Worm (Caenorhabditis elegans): ENCODE results near the gene F58E6.8.

The F58E6.8 gene

DNA sequence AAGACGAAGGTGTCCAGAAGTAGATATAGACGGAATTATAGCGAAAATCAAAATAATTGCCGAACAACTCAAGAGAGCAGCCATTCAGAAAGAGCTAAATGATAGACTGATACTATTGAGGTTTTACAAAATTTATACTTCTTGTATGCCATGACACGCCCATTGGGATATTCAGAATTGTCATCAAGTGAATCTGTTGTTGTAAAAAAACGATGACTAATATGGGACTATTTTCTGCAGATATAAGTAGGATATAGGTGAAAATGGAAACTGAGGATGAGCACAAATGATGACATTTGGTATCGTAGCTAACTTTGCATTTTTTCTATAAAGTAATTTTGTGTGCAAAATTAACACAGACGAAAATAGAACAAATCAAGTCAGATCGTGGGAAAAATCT is at the start of gene F58E6.8:
Gene F58E6.8, minus strand, starts transcription at position 101 of the 400 bp plus-strand sequence.
- TF ChIP-seq Y22D7AL.16 (tag; optimal IDR thresholded peaks at IDR 0.05): no peak
- no peak for TF ChIP-seq pha-4 (tag; optimal IDR thresholded peaks at IDR 0.05)
- no peak for TF ChIP-seq C08G9.2 (tag; optimal IDR thresholded peaks at IDR 0.05)
- no peak for TF ChIP-seq tbx-7 (tag; optimal IDR thresholded peaks at IDR 0.05)
- TF ChIP-seq pag-3 (tag; optimal IDR thresholded peaks at IDR 0.05; ENCODE audit: borderline replicate concordance): no peak
- no peak for TF ChIP-seq pha-2 (tag; optimal IDR thresholded peaks at IDR 0.05)
- no peak for TF ChIP-seq ceh-48 (tag; optimal IDR thresholded peaks at IDR 0.05)
- no peak for TF ChIP-seq lin-11 (tag; optimal IDR thresholded peaks at IDR 0.05)
- no peak for TF ChIP-seq C38D4.7 (GFP tag; optimal IDR thresholded peaks at IDR 0.05)
- no peak for TF ChIP-seq nhr-11 (tag; optimal IDR thresholded peaks at IDR 0.05)
- no peak for TF ChIP-seq lim-6 (tag; optimal IDR thresholded peaks at IDR 0.05)
- TF ChIP-seq ceh-9 (tag; optimal IDR thresholded peaks at IDR 0.05): no peak
- no peak for TF ChIP-seq ets-4 (tag; optimal IDR thresholded peaks at IDR 0.05)
- TF ChIP-seq fkh-10 (GFP tag; optimal IDR thresholded peaks at IDR 0.05): no peak
- TF ChIP-seq pqm-1 (tag; optimal IDR thresholded peaks at IDR 0.05): no peak

DNA sequence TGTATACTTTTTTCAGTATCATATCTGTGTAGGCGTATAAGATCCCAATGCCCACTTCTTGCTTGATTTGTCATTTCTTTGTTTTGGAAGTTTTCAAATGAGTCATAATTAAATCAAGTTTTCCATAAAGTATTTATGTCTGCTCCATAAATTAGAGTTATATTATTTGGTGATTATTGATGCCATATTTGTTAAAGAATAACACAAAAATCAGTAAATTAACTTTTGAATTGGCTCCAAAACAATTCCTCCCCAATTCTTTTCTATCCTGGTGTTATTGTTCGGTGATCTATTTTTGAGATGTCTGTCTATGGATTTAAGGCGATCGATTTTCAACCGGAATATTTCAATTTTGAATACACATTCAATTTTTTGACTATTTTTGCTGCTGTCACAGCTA is 49.5 kb upstream of the F58E6.8 start, which contains the start of gene sru-37:
Gene sru-37, plus strand, starts transcription at position 301 of the 400 bp plus-strand sequence.
- TF ChIP-seq eyg-1 (tag; optimal IDR thresholded peaks at IDR 0.05): no peak
- no peak for TF ChIP-seq hlh-13 (GFP tag; optimal IDR thresholded peaks at IDR 0.05)
- TF ChIP-seq ref-2 (tag; optimal IDR thresholded peaks at IDR 0.05): no peak
- no peak for TF ChIP-seq elt-2 (tag; optimal IDR thresholded peaks at IDR 0.05)
- no peak for TF ChIP-seq pax-1 (tag; optimal IDR thresholded peaks at IDR 0.05)
- no peak for TF ChIP-seq dve-1 (tag; optimal IDR thresholded peaks at IDR 0.05)
- no peak for TF ChIP-seq ceh-31 (tag; optimal IDR thresholded peaks at IDR 0.05)
- TF ChIP-seq lim-6 (tag; optimal IDR thresholded peaks at IDR 0.05): no peak
- TF ChIP-seq ceh-14 (tag; optimal IDR thresholded peaks at IDR 0.05): no peak
- no peak for TF ChIP-seq unc-55 (GFP tag; optimal IDR thresholded peaks at IDR 0.05)

DNA sequence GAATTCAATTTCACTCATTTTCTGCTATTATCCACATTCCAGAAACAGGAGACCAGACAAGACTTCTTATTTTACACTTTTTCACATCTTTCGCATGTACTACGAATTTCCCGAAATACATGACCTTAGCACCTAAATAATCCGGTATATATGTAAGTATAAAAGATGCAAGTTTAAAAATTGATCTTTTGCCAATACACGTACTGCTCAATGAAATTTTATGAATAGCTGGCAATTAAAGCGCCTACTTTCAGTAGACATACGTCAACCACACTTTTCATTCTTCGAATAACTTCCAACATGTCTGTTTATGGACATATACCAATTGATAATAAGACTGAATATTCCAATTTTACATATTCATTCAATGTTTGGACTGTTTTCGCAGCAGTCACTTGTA is 47.6 kb upstream of the F58E6.8 start, which contains the start of gene sru-39:
Gene sru-39, plus strand, starts transcription at position 301 of the 400 bp plus-strand sequence.
- TF ChIP-seq ceh-31 (tag; optimal IDR thresholded peaks at IDR 0.05) (no peak), ceh-24 (tag; optimal IDR thresholded peaks at IDR 0.05) (no peak), K09A11.1 (tag; optimal IDR thresholded peaks at IDR 0.05; ENCODE audit: insufficient read depth) (no peak), ztf-16 (tag; optimal IDR thresholded peaks at IDR 0.05) (no peak), unc-42 (tag; optimal IDR thresholded peaks at IDR 0.05) (no peak), ets-4 (tag; optimal IDR thresholded peaks at IDR 0.05) (no peak), hlh-15 (tag; optimal IDR thresholded peaks at IDR 0.05) (no peak), sox-2 (GFP tag; IDR thresholded peaks at IDR 0.05) (no peak), sdc-2 (tag; optimal IDR thresholded peaks at IDR 0.05) (no peak), syd-9 (tag; optimal IDR thresholded peaks at IDR 0.05) (no peak), pha-2 (tag; optimal IDR thresholded peaks at IDR 0.05) (no peak), unc-86 (tag; optimal IDR thresholded peaks at IDR 0.05) (no peak), elt-4 (tag; optimal IDR thresholded peaks at IDR 0.05) (no peak), ceh-22 (tag; optimal IDR thresholded peaks at IDR 0.05) (no peak), Y22D7AL.16 (tag; optimal IDR thresholded peaks at IDR 0.05) (no peak), nhr-11 (tag; optimal IDR thresholded peaks at IDR 0.05) (no peak)

DNA sequence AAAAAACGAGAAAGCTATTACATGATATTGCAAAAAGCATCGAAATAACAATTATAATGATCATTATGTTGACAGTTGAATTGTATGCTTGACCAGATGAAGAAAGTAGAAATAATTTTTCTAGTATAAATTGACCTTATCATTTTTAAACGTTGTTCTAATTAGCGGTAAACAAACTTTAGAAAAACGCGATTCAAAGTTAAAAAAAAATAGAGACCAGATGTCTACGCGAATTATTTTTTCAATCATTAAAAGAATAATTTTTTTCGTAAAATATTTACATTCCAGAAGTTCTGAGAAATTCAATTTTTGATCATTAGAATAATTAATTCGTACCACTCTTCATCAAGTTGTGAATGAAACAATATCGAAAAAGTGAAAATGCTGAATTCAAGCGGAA is 46.3 kb upstream of the F58E6.8 start, which contains the start of gene F46B6.10:
Gene F46B6.10, minus strand, starts transcription at position 101 of the 400 bp plus-strand sequence.
- TF ChIP-seq T23F11.4 (GFP tag; optimal IDR thresholded peaks at IDR 0.05) (no peak), ttx-3 (tag; optimal IDR thresholded peaks at IDR 0.05) (no peak)

Measured in whole organism, late embryonic.